Fruit fly (Drosophila melanogaster) whole organism, embryonic: ENCODE measurements around the gene CG17732.

Experiments
- Bdp1 ChIP-seq: fragments of 200-800 bp; sonication (Bioruptor generic); optimal IDR thresholded peaks from 3 replicates; lab custom pipeline; 2016; ENCODE audit warnings: missing biosample characterization, missing genetic modification characterization
- CG10565 ChIP-seq: fragments of 200-800 bp; sonication (Bioruptor generic); optimal IDR thresholded peaks from 3 replicates; lab custom pipeline; 2016; ENCODE audit warnings: missing biosample characterization, mild to moderate bottlenecking, missing genetic modification characterization
- CG11504 ChIP-seq: fragments of 200-800 bp; sonication (Bioruptor generic); optimal IDR thresholded peaks from 3 replicates; lab custom pipeline; 2019; ENCODE audit warnings: missing biosample characterization, mild to moderate bottlenecking, missing genetic modification characterization, moderate library complexity
- CG11696 ChIP-seq: fragments of 200-800 bp; sonication (Bioruptor generic); IDR thresholded peaks from 2 replicates; pipeline ENCODE4 v1.3.6; 2022; ENCODE audit warnings: missing biosample characterization, missing genetic modification characterization
- CG15269 ChIP-seq: fragments of 200-800 bp; sonication (Bioruptor generic); optimal IDR thresholded peaks from 2 replicates; lab custom pipeline; 2018; ENCODE audit warnings: missing biosample characterization, mild to moderate bottlenecking, missing genetic modification characterization, moderate library complexity
- CG15479 ChIP-seq: fragments of 200-800 bp; sonication (Bioruptor generic); optimal IDR thresholded peaks from 3 replicates; lab custom pipeline; 2019; ENCODE audit warnings: missing biosample characterization, mild to moderate bottlenecking, missing genetic modification characterization, moderate library complexity
- CG18599 ChIP-seq: fragments of 200-800 bp; sonication (Bioruptor generic); optimal IDR thresholded peaks from 3 replicates; lab custom pipeline; 2017; ENCODE audit warnings: missing biosample characterization, missing genetic modification characterization, mild to moderate bottlenecking, moderate library complexity, missing genetic modification reagents
- CG2678 ChIP-seq: fragments of 200-800 bp; sonication (Bioruptor generic); optimal IDR thresholded peaks from 3 replicates; lab custom pipeline; 2019; ENCODE audit warnings: missing biosample characterization, mild to moderate bottlenecking, missing genetic modification characterization, moderate library complexity
- CG31441 ChIP-seq: fragments of 200-800 bp; sonication (Bioruptor generic); IDR thresholded peaks from 2 replicates; pipeline ENCODE4 v1.3.6; 2022; ENCODE audit warnings: missing biosample characterization, missing genetic modification characterization
- CG32532 ChIP-seq: fragments of 200-800 bp; sonication (Bioruptor generic); IDR thresholded peaks from 2 replicates; pipeline ENCODE4 v1.3.6; 2022; ENCODE audit warnings: missing biosample characterization, missing genetic modification characterization
- CG3281 ChIP-seq: fragments of 200-800 bp; sonication (Bioruptor generic); optimal IDR thresholded peaks from 3 replicates; lab custom pipeline; 2017; ENCODE audit warnings: missing biosample characterization, mild to moderate bottlenecking, missing genetic modification characterization
- CG34422 ChIP-seq: fragments of 200-800 bp; sonication (Bioruptor generic); IDR thresholded peaks from 3 replicates; pipeline ENCODE4 v1.3.6; 2022; ENCODE audit warnings: missing biosample characterization, missing genetic modification characterization
- CG4404 ChIP-seq: fragments of 200-800 bp; sonication (Bioruptor generic); IDR thresholded peaks from 2 replicates; pipeline ENCODE4 v1.3.6; 2022; ENCODE audit warnings: missing biosample characterization, missing genetic modification characterization
- CG6791 ChIP-seq: fragments of 200-800 bp; sonication (Bioruptor generic); IDR thresholded peaks from 3 replicates; pipeline ENCODE4 v1.3.6; 2022; ENCODE audit warnings: missing biosample characterization, missing genetic modification characterization; ENCODE audit not compliant: partially characterized antibody
- CG7839 ChIP-seq: fragments of 200-800 bp; sonication (Bioruptor generic); optimal IDR thresholded peaks from 3 replicates; lab custom pipeline; 2018; ENCODE audit warnings: missing biosample characterization, mild to moderate bottlenecking, missing genetic modification characterization, moderate library complexity
- Dp ChIP-seq: fragments of 200-800 bp; sonication (Bioruptor generic); optimal IDR thresholded peaks from 2 replicates; lab custom pipeline; 2018; ENCODE audit warnings: missing biosample characterization, mild to moderate bottlenecking, missing genetic modification characterization, moderate library complexity
- Fer3 ChIP-seq: fragments of 200-800 bp; sonication (Bioruptor generic); optimal IDR thresholded peaks from 2 replicates; lab custom pipeline; 2018; ENCODE audit warnings: missing biosample characterization, mild to moderate bottlenecking, missing genetic modification characterization, moderate library complexity
- Hmr ChIP-seq: fragments of 200-800 bp; sonication (Bioruptor generic); optimal IDR thresholded peaks from 3 replicates; lab custom pipeline; 2017; ENCODE audit warnings: mild to moderate bottlenecking, missing biosample characterization, missing genetic modification reagents, missing genetic modification characterization
- Hmx ChIP-seq: fragments of 200-800 bp; sonication (Bioruptor generic); optimal IDR thresholded peaks from 2 replicates; lab custom pipeline; 2016; ENCODE audit warnings: missing biosample characterization, missing genetic modification characterization
- Hr51 ChIP-seq, 2 experiments: fragments of 200-800 bp; sonication (Bioruptor generic); optimal IDR thresholded peaks; 2 replicates in 1 of 2; 3 replicates in 1 of 2; lab custom pipeline; 2016 to 2018; ENCODE audit warnings: missing biosample characterization in 2 of 2, missing genetic modification characterization in 2 of 2, mild to moderate bottlenecking in 1 of 2, moderate library complexity in 1 of 2
- Hr78 ChIP-seq, 2 experiments: fragments of 200-800 bp in 1 of 2; fragments of >200 bp in 1 of 2; sonication (Bioruptor generic) in 1 of 2; optimal IDR thresholded peaks; 2 replicates each; lab custom pipeline; 2017 to 2019; ENCODE audit warnings: missing biosample characterization in 2 of 2, missing genetic modification characterization in 2 of 2, mild to moderate bottlenecking in 1 of 2, moderate library complexity in 1 of 2
- Meics ChIP-seq: fragments of 200-800 bp; sonication (Bioruptor generic); optimal IDR thresholded peaks from 2 replicates; lab custom pipeline; 2017; ENCODE audit warnings: missing biosample characterization, mild to moderate bottlenecking, missing genetic modification characterization
- Oli ChIP-seq: fragments of 200-800 bp; sonication (Bioruptor generic); optimal IDR thresholded peaks from 2 replicates; lab custom pipeline; 2018; ENCODE audit warnings: missing biosample characterization, mild to moderate bottlenecking, missing genetic modification characterization, moderate library complexity
- PHDP ChIP-seq: fragments of 200-800 bp; sonication (Bioruptor generic); optimal IDR thresholded peaks from 3 replicates; lab custom pipeline; 2018; ENCODE audit warnings: missing biosample characterization, mild to moderate bottlenecking, missing genetic modification characterization, moderate library complexity
- Rfx ChIP-seq: fragments of 200-800 bp; sonication (Bioruptor generic); IDR thresholded peaks from 2 replicates; pipeline ENCODE4 v1.3.6; 2022; ENCODE audit warnings: missing biosample characterization, missing genetic modification characterization
- az2 ChIP-seq: fragments of 200-800 bp; sonication (Bioruptor generic); optimal IDR thresholded peaks from 3 replicates; lab custom pipeline; 2016; ENCODE audit warnings: missing biosample characterization, missing genetic modification characterization
- bsh ChIP-seq, 2 experiments: fragments of 200-800 bp; sonication (Bioruptor generic); optimal IDR thresholded peaks; 2 replicates each; lab custom pipeline; 2017 to 2018; ENCODE audit warnings: mild to moderate bottlenecking in 2 of 2, missing biosample characterization in 2 of 2, missing genetic modification characterization in 2 of 2, moderate library complexity in 1 of 2
- croc ChIP-seq: fragments of 200-800 bp; sonication (Bioruptor generic); conservative IDR thresholded peaks from 3 replicates; pipeline ENCODE4 v1.3.6; 2022; ENCODE audit warnings: missing biosample characterization, missing genetic modification characterization
- exex ChIP-seq: fragments of 200-800 bp; sonication (Bioruptor generic); optimal IDR thresholded peaks from 4 replicates; lab custom pipeline; 2018; ENCODE audit warnings: missing biosample characterization, mild to moderate bottlenecking, missing genetic modification characterization, moderate library complexity
- gem ChIP-seq: fragments of 200-800 bp; sonication (Bioruptor generic); optimal IDR thresholded peaks from 2 replicates; lab custom pipeline; 2019; ENCODE audit warnings: missing biosample characterization, mild to moderate bottlenecking, missing genetic modification characterization, moderate library complexity
- grau ChIP-seq: fragments of 200-800 bp; optimal IDR thresholded peaks from 3 replicates; lab custom pipeline; 2019; ENCODE audit warnings: missing biosample characterization, mild to moderate bottlenecking, missing genetic modification characterization, moderate library complexity
- hkb ChIP-seq, 2 experiments: fragments of 200-800 bp in 1 of 2; fragments of >200 bp in 1 of 2; sonication (Bioruptor generic) in 1 of 2; IDR thresholded peaks in 1 of 2; optimal IDR thresholded peaks in 1 of 2; 2 replicates each; pipeline versions ENCODE4 v1.3.6 to Lab custom; 2017 to 2022; ENCODE audit warnings: missing biosample characterization in 1 of 2, missing genetic modification characterization in 1 of 2
- kni ChIP-seq: fragments of 200-800 bp; sonication (Bioruptor generic); optimal IDR thresholded peaks from 3 replicates; lab custom pipeline; 2017; ENCODE audit warnings: mild to moderate bottlenecking, missing biosample characterization, missing genetic modification reagents, missing genetic modification characterization
- lmd ChIP-seq: fragments of 200-800 bp; sonication (Bioruptor generic); IDR thresholded peaks from 2 replicates; pipeline ENCODE4 v1.3.6; 2022; ENCODE audit warnings: missing biosample characterization, missing genetic modification characterization
- mam ChIP-seq: fragments of 200-800 bp; sonication (Bioruptor generic); optimal IDR thresholded peaks from 3 replicates; lab custom pipeline; 2016; ENCODE audit warnings: missing biosample characterization, missing genetic modification characterization
- odd ChIP-seq: fragments of 200-800 bp; sonication (Bioruptor generic); optimal IDR thresholded peaks from 2 replicates; lab custom pipeline; 2017; ENCODE audit warnings: missing biosample characterization, mild to moderate bottlenecking, missing genetic modification characterization
- psq ChIP-seq: fragments of 200-800 bp; sonication (Bioruptor generic); optimal IDR thresholded peaks from 2 replicates; lab custom pipeline; 2017; ENCODE audit warnings: missing biosample characterization, missing genetic modification characterization
- stc ChIP-seq: fragments of 200-800 bp; sonication (Bioruptor generic); IDR thresholded peaks from 2 replicates; pipeline ENCODE4 v1.3.6; 2022; ENCODE audit warnings: missing biosample characterization, missing genetic modification characterization
- sug ChIP-seq: fragments of 200-800 bp; optimal IDR thresholded peaks from 2 replicates; lab custom pipeline; 2019; ENCODE audit warnings: missing biosample characterization, mild to moderate bottlenecking, missing genetic modification characterization, moderate library complexity

CG17732 gene

dm6 chr3L:19940349-19940748 is 41.1 kb upstream of the CG17732 start (continued):
- no peak for TF ChIP-seq Bdp1 (GFP tag; lab: Kevin White, UChicago)
- TF ChIP-seq gem (tag; lab: Kevin White, UChicago): peak; percentile 50
- TF ChIP-seq CG18599 (GFP tag; lab: Kevin White, UChicago): peak; percentile 6
- peak; percentile 17 for TF ChIP-seq Oli
- TF ChIP-seq kni (GFP tag; lab: Kevin White, UChicago): no peak
- no peak for TF ChIP-seq psq
- no peak for TF ChIP-seq Hmx (GFP tag; lab: Kevin White, UChicago)
- no peak for TF ChIP-seq CG31441 (GFP tag; lab: Robert Waterston, UW)
- TF ChIP-seq CG15479: no peak
- TF ChIP-seq CG2678 (tag; lab: Kevin White, UChicago): peak; percentile 42
- peak in 1 of 2 experiments; percentile 48 for TF ChIP-seq Hr51 (GFP tag; optimal IDR thresholded peaks at IDR 0.05; lab: Kevin White, UChicago)
- no peak for TF ChIP-seq odd
- peak; percentile 49 for TF ChIP-seq grau (tag; lab: Kevin White, UChicago)
- no peak for TF ChIP-seq CG4404 (GFP tag; lab: Robert Waterston, UW)
- TF ChIP-seq CG11696: 0 out of 2 replicates have a peak, but pooled peaks have one; percentile 33
- peak; percentile 32 for TF ChIP-seq Meics (GFP tag; lab: Kevin White, UChicago)
- TF ChIP-seq Hr78 (GFP tag; optimal IDR thresholded peaks at IDR 0.05; lab: Kevin White, UChicago): no peak
- peak; percentile 37 for TF ChIP-seq CG15269 (tag; lab: Kevin White, UChicago)
- 0 out of 2 replicates have a peak, but pooled peaks have one; percentile 37 for TF ChIP-seq Rfx (GFP tag; lab: Robert Waterston, UW)
- TF ChIP-seq az2 (GFP tag; lab: Kevin White, UChicago): no peak
- peak; percentile 29 for TF ChIP-seq CG11504 (tag; lab: Kevin White, UChicago)
- TF ChIP-seq CG32532 (GFP tag; lab: Robert Waterston, UW): peak; percentile 57; the same call in 1 of the 2 replicates
- peak; percentile 14 for TF ChIP-seq CG7839 (tag; lab: Kevin White, UChicago)
- TF ChIP-seq CG6791 (GFP tag; lab: Robert Waterston, UW): no peak
- no peak for TF ChIP-seq CG34422
- peak; percentile 5 for TF ChIP-seq Hmr (GFP tag; lab: Kevin White, UChicago)
- TF ChIP-seq CG3281 (GFP tag; lab: Kevin White, UChicago): peak; percentile 58
- no peak for TF ChIP-seq croc (GFP tag; lab: Robert Waterston, UW)
- peak; percentile 41 for TF ChIP-seq Fer3
- TF ChIP-seq lmd (GFP tag; lab: Robert Waterston, UW): 0 out of 2 replicates have a peak, but pooled peaks have one; percentile 11
- no peak for TF ChIP-seq hkb (optimal IDR thresholded peaks at IDR 0.05; lab: Kevin White, UChicago)
- no peak for TF ChIP-seq hkb (GFP tag; IDR thresholded peaks at IDR 0.05; lab: Robert Waterston, UW)
- TF ChIP-seq CG10565 (GFP tag; lab: Kevin White, UChicago): no peak
- TF ChIP-seq Dp (GFP tag; lab: Kevin White, UChicago): no peak

dm6 chr3L:19941162-19941561 is 40.3 kb upstream of the CG17732 start:
- no peak for TF ChIP-seq Bdp1 (GFP tag; lab: Kevin White, UChicago)
- peak; percentile 37 for TF ChIP-seq sug (tag; lab: Kevin White, UChicago)
- no peak for TF ChIP-seq PHDP
- no peak for TF ChIP-seq mam
- peak; percentile 75 for TF ChIP-seq exex
- no peak for TF ChIP-seq stc (GFP tag; lab: Robert Waterston, UW)
- no peak for TF ChIP-seq bsh (GFP tag; optimal IDR thresholded peaks at IDR 0.05; lab: Kevin White, UChicago)
